Worm (Caenorhabditis elegans) whole organism, L3 larva: ENCODE data around the gene C08B6.3.

Experiments
- elt-2 ChIP-seq: sonication (generic microtip); optimal IDR thresholded peaks from 2 replicates; lab custom pipeline; 2016; ENCODE audit warnings: missing genetic modification reagents, mild to moderate bottlenecking, missing genetic modification characterization, missing compliant biosample characterization
- lin-39 ChIP-seq: fragments of 150-350 bp; optimal IDR thresholded peaks from 2 replicates; lab custom pipeline; 2018; ENCODE audit warnings: missing biosample characterization, missing genetic modification reagents, missing genetic modification characterization
- mdl-1 ChIP-seq: fragments of 150-350 bp; optimal IDR thresholded peaks from 2 replicates; lab custom pipeline; 2014; ENCODE audit warnings: missing biosample characterization, missing genetic modification characterization
- nhr-25 ChIP-seq: sonication (generic microtip); optimal IDR thresholded peaks from 2 replicates; lab custom pipeline; 2017; ENCODE audit warnings: missing biosample characterization, missing genetic modification characterization
- pha-4 ChIP-seq: fragments of 150-350 bp; optimal IDR thresholded peaks from 2 replicates; lab custom pipeline; 2014; ENCODE audit warnings: missing biosample characterization, missing genetic modification reagents, missing genetic modification characterization
- pqm-1 ChIP-seq: fragments of 150-350 bp; optimal IDR thresholded peaks from 2 replicates; lab custom pipeline; 2017; ENCODE audit warnings: missing biosample characterization, missing genetic modification characterization, inconsistent platforms

DNA sequence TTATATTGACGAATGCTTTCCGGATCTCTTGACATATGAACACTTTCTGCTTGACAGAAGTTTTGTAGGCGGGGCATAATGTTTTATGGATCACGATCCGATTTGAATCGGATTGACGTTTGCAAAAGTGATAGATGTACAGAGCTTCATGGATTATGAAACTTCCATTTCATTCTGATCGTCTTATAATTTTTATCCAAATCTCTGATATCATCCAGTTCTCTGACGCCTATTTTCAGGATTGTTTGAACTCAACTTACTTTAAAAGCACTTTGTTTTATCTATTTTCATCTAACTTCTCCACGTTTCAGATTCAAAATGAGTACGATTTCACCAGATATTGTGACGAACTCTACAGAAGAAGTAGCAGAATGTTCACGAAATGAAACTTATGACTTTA, 45.3 kb downstream of the C08B6.3 start, which contains the start of gene npr-39:
- TF ChIP-seq elt-2 (tag; lab: Kevin White, UChicago), result no peak
- TF ChIP-seq nhr-25, result no peak
- TF ChIP-seq mdl-1 (tag; lab: Kevin White, UChicago), result no peak
- TF ChIP-seq pqm-1 (tag; lab: Kevin White, UChicago), result no peak
- no peak for TF ChIP-seq pha-4 (tag; lab: Kevin White, UChicago)
- no peak for TF ChIP-seq lin-39 (tag; lab: Kevin White, UChicago)
